Worm (Caenorhabditis elegans) whole organism, L3 larva: ENCODE measurements around the gene hrg-1.

Experiments
- R02D3.7 ChIP-seq: fragments of 150-350 bp; optimal IDR thresholded peaks from 2 replicates; lab custom pipeline; 2014; ENCODE audit warnings: missing biosample characterization, missing genetic modification characterization
- ama-1 ChIP-seq: fragments of 150-350 bp; optimal IDR thresholded peaks from 2 replicates; lab custom pipeline; 2018
- ceh-16 ChIP-seq: sonication (generic microtip); optimal IDR thresholded peaks from 2 replicates; lab custom pipeline; 2017; ENCODE audit warnings: missing biosample characterization, missing genetic modification characterization
- ceh-82 ChIP-seq: fragments of 150-350 bp; optimal IDR thresholded peaks from 2 replicates; lab custom pipeline; 2014; ENCODE audit warnings: missing biosample characterization, missing genetic modification characterization
- daf-12 ChIP-seq: fragments of 150-350 bp; optimal IDR thresholded peaks from 2 replicates; lab custom pipeline; 2014; ENCODE audit warnings: missing biosample characterization, missing genetic modification reagents, missing genetic modification characterization
- egl-5 ChIP-seq: fragments of 150-350 bp; optimal IDR thresholded peaks from 2 replicates; lab custom pipeline; 2017; ENCODE audit warnings: missing biosample characterization, missing genetic modification reagents, missing genetic modification characterization, inconsistent platforms
- elt-2 ChIP-seq: sonication (generic microtip); optimal IDR thresholded peaks from 2 replicates; lab custom pipeline; 2016; ENCODE audit warnings: missing genetic modification reagents, mild to moderate bottlenecking, missing genetic modification characterization, missing compliant biosample characterization
- elt-3 ChIP-seq, 3 experiments: fragments of 150-350 bp in 1 of 3; sonication (generic microtip) in 2 of 3; optimal IDR thresholded peaks; 2 replicates in 2 of 3; 4 replicates in 1 of 3; lab custom pipeline; 2014 to 2017; ENCODE audit warnings: missing biosample characterization in 3 of 3, missing genetic modification characterization in 3 of 3
- eor-1 ChIP-seq, 2 experiments: fragments of 150-350 bp; optimal IDR thresholded peaks; 2 replicates each; lab custom pipeline; 2014 to 2018; ENCODE audit warnings: missing biosample characterization in 2 of 2, missing genetic modification characterization in 2 of 2
- fkh-10 ChIP-seq: sonication (generic microtip); optimal IDR thresholded peaks from 2 replicates; lab custom pipeline; 2017; ENCODE audit warnings: missing biosample characterization, missing genetic modification reagents, missing genetic modification characterization
- fkh-2 ChIP-seq: fragments of 150-350 bp; optimal IDR thresholded peaks from 2 replicates; lab custom pipeline; 2014; ENCODE audit warnings: missing biosample characterization, missing genetic modification reagents, missing genetic modification characterization
- fos-1 ChIP-seq: fragments of 150-350 bp; optimal IDR thresholded peaks from 2 replicates; lab custom pipeline; 2014; ENCODE audit warnings: missing biosample characterization, missing genetic modification characterization
- jun-1 ChIP-seq: fragments of 150-350 bp; optimal IDR thresholded peaks from 2 replicates; lab custom pipeline; 2014; ENCODE audit warnings: missing biosample characterization, missing genetic modification reagents, missing genetic modification characterization
- lin-15B ChIP-seq: fragments of 150-350 bp; optimal IDR thresholded peaks from 2 replicates; lab custom pipeline; 2014; ENCODE audit warnings: missing biosample characterization, missing genetic modification characterization
- lin-39 ChIP-seq: fragments of 150-350 bp; optimal IDR thresholded peaks from 2 replicates; lab custom pipeline; 2018; ENCODE audit warnings: missing biosample characterization, missing genetic modification reagents, missing genetic modification characterization
- lsy-12 ChIP-seq: sonication (generic microtip); optimal IDR thresholded peaks from 2 replicates; lab custom pipeline; 2016; ENCODE audit warnings: mild to moderate bottlenecking, missing genetic modification characterization, missing compliant biosample characterization
- mdl-1 ChIP-seq: fragments of 150-350 bp; optimal IDR thresholded peaks from 2 replicates; lab custom pipeline; 2014; ENCODE audit warnings: missing biosample characterization, missing genetic modification characterization
- nfya-1 ChIP-seq: sonication (generic microtip); optimal IDR thresholded peaks from 2 replicates; lab custom pipeline; 2017; ENCODE audit warnings: missing genetic modification characterization, mild to moderate bottlenecking, missing compliant biosample characterization, antibody characterized with exemption, moderate library complexity; ENCODE audit not compliant: insufficient read depth
- nhr-11 ChIP-seq: fragments of 150-350 bp; optimal IDR thresholded peaks from 2 replicates; lab custom pipeline; 2014; ENCODE audit warnings: missing biosample characterization, missing genetic modification characterization
- nhr-12 ChIP-seq: fragments of 150-350 bp; optimal IDR thresholded peaks from 2 replicates; lab custom pipeline; 2014; ENCODE audit warnings: missing biosample characterization, missing genetic modification characterization
- nhr-23 ChIP-seq: fragments of 150-350 bp; optimal IDR thresholded peaks from 2 replicates; lab custom pipeline; 2014; ENCODE audit warnings: missing biosample characterization, missing genetic modification reagents, missing genetic modification characterization
- nhr-237 ChIP-seq: fragments of 150-350 bp; optimal IDR thresholded peaks from 2 replicates; lab custom pipeline; 2014; ENCODE audit warnings: missing biosample characterization, missing genetic modification characterization
- nhr-25 ChIP-seq: sonication (generic microtip); optimal IDR thresholded peaks from 2 replicates; lab custom pipeline; 2017; ENCODE audit warnings: missing biosample characterization, missing genetic modification characterization
- nhr-28 ChIP-seq: fragments of 150-350 bp; optimal IDR thresholded peaks from 2 replicates; lab custom pipeline; 2014; ENCODE audit warnings: missing biosample characterization, missing genetic modification characterization
- nhr-43 ChIP-seq: sonication (generic microtip); optimal IDR thresholded peaks from 2 replicates; lab custom pipeline; 2016; ENCODE audit warnings: mild to moderate bottlenecking, missing genetic modification characterization, missing compliant biosample characterization; ENCODE audit not compliant: poor library complexity, severe bottlenecking
- nhr-76 ChIP-seq: fragments of 150-350 bp; sonication (generic microtip); optimal IDR thresholded peaks from 5 replicates; lab custom pipeline; 2014; ENCODE audit warnings: missing biosample characterization, missing genetic modification characterization
- nhr-77 ChIP-seq: fragments of 150-350 bp; optimal IDR thresholded peaks from 2 replicates; lab custom pipeline; 2014; ENCODE audit warnings: missing biosample characterization, missing genetic modification characterization
- pha-4 ChIP-seq: fragments of 150-350 bp; optimal IDR thresholded peaks from 2 replicates; lab custom pipeline; 2014; ENCODE audit warnings: missing biosample characterization, missing genetic modification reagents, missing genetic modification characterization
- skn-1 ChIP-seq: fragments of 150-350 bp; optimal IDR thresholded peaks from 2 replicates; lab custom pipeline; 2014; ENCODE audit warnings: missing biosample characterization, missing genetic modification characterization
- unc-62 ChIP-seq: fragments of 150-350 bp; sonication (generic microtip); optimal IDR thresholded peaks from 4 replicates; lab custom pipeline; 2014; ENCODE audit warnings: missing biosample characterization, missing genetic modification reagents, missing genetic modification characterization
- zag-1 ChIP-seq: fragments of 150-350 bp; optimal IDR thresholded peaks from 2 replicates; lab custom pipeline; 2014; ENCODE audit warnings: missing biosample characterization, missing genetic modification characterization
- ztf-11 ChIP-seq: fragments of 150-350 bp; optimal IDR thresholded peaks from 2 replicates; lab custom pipeline; 2014; ENCODE audit warnings: missing biosample characterization, missing genetic modification characterization

Gene hrg-1

DNA sequence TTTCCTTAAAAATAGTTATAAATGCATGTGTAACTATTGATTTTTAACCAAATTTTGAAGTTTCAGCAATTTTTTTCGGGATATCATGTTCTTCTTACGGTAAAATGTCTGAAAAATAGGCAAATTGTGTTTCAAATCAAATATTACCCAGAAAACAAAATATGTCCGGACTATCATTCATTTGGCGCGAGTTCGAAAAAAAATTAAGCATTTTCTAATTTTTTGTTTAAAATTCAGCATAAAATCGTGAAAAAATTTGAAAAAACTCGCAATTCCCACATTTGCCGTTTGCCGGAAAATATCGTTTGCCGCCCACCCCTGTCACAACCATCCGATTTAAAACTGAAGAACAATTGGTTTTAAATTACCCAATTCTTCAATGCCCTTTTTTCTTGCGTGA is 24.4 kb downstream of the hrg-1 start:
- TF ChIP-seq skn-1 (tag; lab: Kevin White, UChicago), result no peak
- TF ChIP-seq ama-1 (lab: Kevin White, UChicago), result no peak
- no peak for TF ChIP-seq eor-1 (tag; optimal IDR thresholded peaks at IDR 0.05; lab: Kevin White, UChicago)
- TF ChIP-seq daf-12 (tag; lab: Kevin White, UChicago), result no peak
- TF ChIP-seq nhr-23, result no peak
- no peak for TF ChIP-seq nhr-237 (tag; lab: Kevin White, UChicago)

DNA sequence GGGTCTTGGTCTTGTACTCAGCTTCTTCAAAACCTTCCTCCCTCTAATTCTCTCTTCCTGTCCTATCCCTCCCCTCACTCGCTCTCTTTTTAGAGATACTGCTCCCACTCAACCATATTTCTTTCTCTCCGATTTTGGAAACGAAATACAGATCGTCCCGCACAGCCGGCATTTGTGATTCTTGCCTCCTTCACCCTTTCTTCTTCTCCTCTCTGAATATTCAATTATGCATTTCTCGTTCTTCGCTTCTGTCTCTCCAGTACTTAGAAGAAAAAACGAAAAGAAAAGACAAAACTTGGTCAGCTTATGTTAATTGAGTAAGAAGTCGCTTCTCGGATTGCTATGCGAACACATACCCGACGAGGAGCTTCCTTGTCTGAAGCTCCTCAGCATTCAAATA is 25.1 kb downstream of the hrg-1 start:
- TF ChIP-seq ceh-82 (no peak), R02D3.7 (tag; lab: Kevin White, UChicago) (no peak), nhr-11 (tag; lab: Kevin White, UChicago) (no peak), egl-5 (tag; lab: Kevin White, UChicago) (no peak), fkh-10 (GFP tag; lab: Kevin White, UChicago) (no peak), nhr-76 (no peak), nhr-77 (no peak), pha-4 (no peak), elt-2 (tag; lab: Kevin White, UChicago) (no peak), ama-1 (lab: Kevin White, UChicago) (no peak), fkh-2 (tag; lab: Kevin White, UChicago) (no peak), lin-39 (tag; lab: Kevin White, UChicago) (no peak), nhr-237 (tag; lab: Kevin White, UChicago) (no peak)
- TF ChIP-seq, all 47 proteins: peak for 0

DNA sequence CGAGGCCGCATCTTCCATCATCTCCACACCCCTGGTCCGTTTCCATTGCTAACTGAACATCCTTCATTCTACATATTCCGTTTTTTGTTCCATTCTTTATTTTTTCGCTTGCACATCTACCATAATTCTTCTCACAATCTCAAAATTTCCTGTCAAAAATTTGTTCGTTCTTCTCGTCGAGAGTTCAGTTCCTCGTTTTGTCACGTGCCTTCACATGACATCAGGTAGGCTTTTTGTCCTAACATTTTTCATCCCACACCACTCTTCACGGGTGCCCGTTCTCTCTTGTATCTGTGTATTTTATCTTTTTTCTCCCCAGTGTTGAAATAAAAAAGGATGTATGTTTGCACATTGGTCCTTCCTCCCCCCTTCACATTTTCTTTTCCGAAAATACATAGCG is 25.5 kb downstream of the hrg-1 start:
- no peak for TF ChIP-seq nhr-25 (tag; lab: Kevin White, UChicago)
- peak; percentile 80 for TF ChIP-seq pha-4

DNA sequence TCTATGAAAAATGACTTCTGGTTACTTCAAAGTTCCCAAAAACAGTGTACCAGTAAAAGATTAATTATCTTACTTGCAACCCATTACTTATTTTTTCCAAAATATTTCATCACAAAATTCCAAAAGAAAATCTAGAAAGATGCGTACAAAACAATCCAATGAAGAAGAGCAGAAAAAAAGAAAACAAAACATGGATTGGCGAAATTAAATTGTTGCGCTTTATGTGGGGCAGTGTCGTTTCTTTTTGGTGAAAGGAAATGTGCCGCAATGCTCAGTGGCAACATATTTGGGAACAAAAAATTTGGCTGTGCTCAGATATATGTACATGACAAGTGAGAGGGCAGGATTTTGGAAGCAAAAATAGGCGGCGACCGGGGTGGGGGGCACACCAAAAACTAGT is 27.4 kb downstream of the hrg-1 start:
- TF ChIP-seq lin-39 (tag; lab: Kevin White, UChicago) (peak; percentile 24), jun-1 (no peak)

DNA sequence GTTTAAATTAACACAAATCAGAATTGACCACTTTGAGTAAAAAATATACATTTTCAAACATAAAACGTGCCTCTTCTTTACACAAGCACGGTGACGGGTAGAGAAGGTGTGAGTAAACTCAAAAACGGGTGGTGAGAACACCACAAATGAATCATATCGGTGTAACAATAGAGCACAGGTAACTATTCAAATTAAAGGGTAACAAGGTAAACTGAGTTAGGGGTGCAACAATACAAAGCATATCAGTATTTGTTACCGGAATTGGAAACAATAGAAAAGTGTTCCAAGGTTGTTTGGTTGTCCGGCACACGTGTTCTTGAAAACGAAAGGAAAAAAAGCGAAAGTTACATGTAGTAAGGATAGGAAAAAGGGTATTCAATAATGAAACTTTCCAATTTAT is 33.7 kb downstream of the hrg-1 start:
- TF ChIP-seq fos-1 (tag; lab: Kevin White, UChicago) (peak; percentile 24), pha-4 (peak; percentile 55), ceh-82 (no peak)

DNA sequence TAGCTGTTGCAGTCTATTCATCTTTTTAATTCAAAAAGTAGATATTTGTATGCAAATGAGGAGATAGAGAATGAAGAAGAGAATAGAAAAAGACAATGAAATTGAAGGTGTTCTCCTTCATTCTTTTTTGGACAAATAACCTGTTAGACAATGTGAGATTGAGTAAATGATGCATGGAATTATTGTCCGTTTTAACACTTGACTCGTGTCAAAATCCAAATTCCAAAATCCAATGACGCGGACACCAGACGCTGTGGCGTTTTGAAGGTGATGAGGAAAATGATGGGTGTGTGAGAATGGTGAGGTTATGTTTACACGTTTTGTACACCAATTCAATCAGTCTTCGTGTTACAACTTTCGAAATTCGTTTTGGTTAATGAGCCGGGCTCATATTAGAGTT is 36.9 kb downstream of the hrg-1 start:
- TF ChIP-seq fos-1 (tag; lab: Kevin White, UChicago) (no peak), lin-15B (no peak), unc-62 (GFP tag; lab: Kevin White, UChicago) (no peak), jun-1 (no peak), ceh-16 (tag; lab: Kevin White, UChicago) (no peak), nhr-43 (tag; lab: Kevin White, UChicago) (no peak), ama-1 (lab: Kevin White, UChicago) (no peak), nhr-12 (tag; lab: Kevin White, UChicago) (no peak), elt-3 (tag; optimal IDR thresholded peaks at IDR 0.05; lab: Kevin White, UChicago) (no peak), lsy-12 (tag; lab: Kevin White, UChicago) (no peak), nfya-1 (no peak), daf-12 (tag; lab: Kevin White, UChicago) (no peak), mdl-1 (tag; lab: Kevin White, UChicago) (no peak), zag-1 (tag; lab: Kevin White, UChicago) (no peak), nhr-28 (tag; lab: Kevin White, UChicago) (no peak), elt-2 (tag; lab: Kevin White, UChicago) (no peak)

DNA sequence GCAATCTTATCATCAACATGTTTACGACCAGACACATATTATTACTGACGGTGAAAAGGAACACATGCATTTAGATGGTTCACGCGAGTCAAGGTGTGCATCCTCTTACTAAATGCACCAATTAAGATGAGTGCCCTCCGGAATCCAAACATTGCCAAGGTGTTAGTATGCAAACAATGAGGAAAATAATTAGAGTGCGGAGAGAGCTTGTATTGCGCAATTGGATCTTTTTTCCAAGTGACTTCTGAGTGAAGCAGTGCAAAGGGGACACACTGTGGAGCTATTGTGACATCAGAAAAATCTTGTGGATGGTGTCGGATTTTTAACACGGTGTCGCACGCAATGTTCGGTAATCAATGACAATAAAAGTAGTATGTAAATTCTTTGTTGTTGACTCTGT is 38.8 kb downstream of the hrg-1 start:
- TF ChIP-seq ceh-82 (no peak), ztf-11 (tag; lab: Kevin White, UChicago) (no peak), nhr-76 (no peak), nhr-25 (tag; lab: Kevin White, UChicago) (no peak), skn-1 (tag; lab: Kevin White, UChicago) (no peak), nhr-23 (no peak), mdl-1 (tag; lab: Kevin White, UChicago) (no peak), nhr-12 (tag; lab: Kevin White, UChicago) (no peak), nhr-237 (tag; lab: Kevin White, UChicago) (no peak), elt-2 (tag; lab: Kevin White, UChicago) (no peak)
